Fruit fly (Drosophila melanogaster) whole organism, embryonic: Measurements from ENCODE around the gene CG5846.

Source experiments
- Adf1 ChIP-seq: fragments of 200-800 bp; sonication (Bioruptor generic); IDR thresholded peaks from 2 replicates; pipeline ENCODE4 v1.3.6; 2022; ENCODE audit warnings: missing biosample characterization, missing genetic modification characterization
- Atf-2 ChIP-seq: fragments of 200-800 bp; sonication (Bioruptor generic); optimal IDR thresholded peaks from 2 replicates; lab custom pipeline; 2016; ENCODE audit warnings: missing biosample characterization, missing genetic modification characterization
- CG10543 ChIP-seq: fragments of 200-800 bp; sonication (Bioruptor generic); optimal IDR thresholded peaks from 3 replicates; lab custom pipeline; 2017; ENCODE audit warnings: missing biosample characterization, mild to moderate bottlenecking, missing genetic modification characterization, moderate library complexity
- CG10565 ChIP-seq: fragments of 200-800 bp; sonication (Bioruptor generic); optimal IDR thresholded peaks from 3 replicates; lab custom pipeline; 2016; ENCODE audit warnings: missing biosample characterization, mild to moderate bottlenecking, missing genetic modification characterization
- CG11456 ChIP-seq: fragments of 200-800 bp; sonication (Bioruptor generic); IDR thresholded peaks from 3 replicates; pipeline ENCODE4 v1.3.6; 2022; ENCODE audit warnings: missing biosample characterization, missing genetic modification characterization
- CG11560 ChIP-seq: fragments of 200-800 bp; sonication (Bioruptor generic); IDR thresholded peaks from 3 replicates; pipeline ENCODE4 v1.3.6; 2022; ENCODE audit warnings: missing biosample characterization, missing genetic modification characterization
- CG11695 ChIP-seq: fragments of 200-800 bp; sonication (Bioruptor generic); IDR thresholded peaks from 3 replicates; pipeline ENCODE4 v1.3.6; 2022; ENCODE audit warnings: missing biosample characterization, missing genetic modification characterization
- CG11696 ChIP-seq: fragments of 200-800 bp; sonication (Bioruptor generic); IDR thresholded peaks from 2 replicates; pipeline ENCODE4 v1.3.6; 2022; ENCODE audit warnings: missing biosample characterization, missing genetic modification characterization
- CG12236 ChIP-seq: fragments of 200-800 bp; sonication (Bioruptor generic); optimal IDR thresholded peaks from 2 replicates; lab custom pipeline; 2016; ENCODE audit warnings: missing biosample characterization, missing genetic modification characterization
- CG12299 ChIP-seq: fragments of 200-800 bp; sonication (Bioruptor generic); optimal IDR thresholded peaks from 2 replicates; lab custom pipeline; 2018; ENCODE audit warnings: missing biosample characterization, mild to moderate bottlenecking, missing genetic modification characterization
- CG12659 ChIP-seq: fragments of 200-800 bp; sonication (Bioruptor generic); optimal IDR thresholded peaks from 3 replicates; lab custom pipeline; 2017; ENCODE audit warnings: mild to moderate bottlenecking, missing biosample characterization, missing genetic modification reagents, missing genetic modification characterization
- CG14441 ChIP-seq: fragments of 200-800 bp; sonication (Bioruptor generic); IDR thresholded peaks from 2 replicates; pipeline ENCODE4 v1.3.6; 2022; ENCODE audit warnings: missing biosample characterization, missing genetic modification characterization
- CG14667 ChIP-seq: fragments of 200-800 bp; sonication (Bioruptor generic); IDR thresholded peaks from 2 replicates; pipeline ENCODE4 v1.3.6; 2022; ENCODE audit warnings: missing biosample characterization, missing genetic modification characterization
- CG15011 ChIP-seq: fragments of 200-800 bp; sonication (Bioruptor generic); optimal IDR thresholded peaks from 3 replicates; lab custom pipeline; 2018; ENCODE audit warnings: missing biosample characterization, mild to moderate bottlenecking, missing genetic modification characterization
- CG15479 ChIP-seq: fragments of 200-800 bp; sonication (Bioruptor generic); optimal IDR thresholded peaks from 3 replicates; lab custom pipeline; 2019; ENCODE audit warnings: missing biosample characterization, mild to moderate bottlenecking, missing genetic modification characterization, moderate library complexity
- CG1602 ChIP-seq: fragments of 200-800 bp; sonication (Bioruptor generic); optimal IDR thresholded peaks from 3 replicates; lab custom pipeline; 2016; ENCODE audit warnings: missing biosample characterization, missing genetic modification characterization
- CG17829 ChIP-seq: fragments of 200-800 bp; optimal IDR thresholded peaks from 2 replicates; lab custom pipeline; 2019; ENCODE audit warnings: missing biosample characterization, mild to moderate bottlenecking, missing genetic modification characterization, moderate library complexity
- CG18764 ChIP-seq: fragments of 200-800 bp; sonication (Bioruptor generic); optimal IDR thresholded peaks from 3 replicates; lab custom pipeline; 2016; ENCODE audit warnings: missing biosample characterization, missing genetic modification characterization
- CG31224 ChIP-seq: fragments of 200-800 bp; sonication (Bioruptor generic); IDR thresholded peaks from 2 replicates; pipeline ENCODE4 v1.3.6; 2022; ENCODE audit warnings: missing biosample characterization, missing genetic modification characterization
- CG4360 ChIP-seq: fragments of 200-800 bp; sonication (Bioruptor generic); IDR thresholded peaks from 2 replicates; pipeline ENCODE4 v1.3.6; 2022; ENCODE audit warnings: missing biosample characterization, missing genetic modification characterization
- CG43689 ChIP-seq: fragments of 200-800 bp; sonication (Bioruptor generic); IDR thresholded peaks from 2 replicates; pipeline ENCODE4 v1.3.6; 2022; ENCODE audit warnings: missing biosample characterization, missing genetic modification characterization
- CG6791 ChIP-seq: fragments of 200-800 bp; sonication (Bioruptor generic); IDR thresholded peaks from 3 replicates; pipeline ENCODE4 v1.3.6; 2022; ENCODE audit warnings: missing biosample characterization, missing genetic modification characterization; ENCODE audit not compliant: partially characterized antibody
- CG6854 ChIP-seq: fragments of 200-800 bp; sonication (Bioruptor generic); optimal IDR thresholded peaks from 3 replicates; lab custom pipeline; 2017; ENCODE audit warnings: missing biosample characterization, mild to moderate bottlenecking, missing genetic modification characterization
- CG7745 ChIP-seq: fragments of 200-800 bp; sonication (Bioruptor generic); optimal IDR thresholded peaks from 2 replicates; lab custom pipeline; 2018; ENCODE audit warnings: missing biosample characterization, mild to moderate bottlenecking, missing genetic modification characterization, moderate library complexity
- CG8924 ChIP-seq: fragments of 200-800 bp; optimal IDR thresholded peaks from 3 replicates; lab custom pipeline; 2019; ENCODE audit warnings: missing biosample characterization, mild to moderate bottlenecking, missing genetic modification characterization, moderate library complexity
- Dip3 ChIP-seq: fragments of 200-800 bp; sonication (Bioruptor generic); optimal IDR thresholded peaks from 3 replicates; lab custom pipeline; 2016; ENCODE audit warnings: missing biosample characterization, missing genetic modification characterization
- Dll ChIP-seq: fragments of 200-800 bp; sonication (Bioruptor generic); IDR thresholded peaks from 4 replicates; pipeline ENCODE4 v1.3.6; 2022; ENCODE audit warnings: missing biosample characterization, missing genetic modification characterization; ENCODE audit not compliant: partially characterized antibody
- Gsc ChIP-seq: fragments of 200-800 bp; sonication (Bioruptor generic); IDR thresholded peaks from 2 replicates; pipeline ENCODE4 v1.3.6; 2022; ENCODE audit warnings: missing biosample characterization, missing genetic modification characterization
- Hey ChIP-seq: fragments of 200-800 bp; sonication (Bioruptor generic); optimal IDR thresholded peaks from 3 replicates; lab custom pipeline; 2018; ENCODE audit warnings: missing biosample characterization, mild to moderate bottlenecking, missing genetic modification characterization
- Six4 ChIP-seq: fragments of 200-800 bp; sonication (Bioruptor generic); optimal IDR thresholded peaks from 2 replicates; lab custom pipeline; 2016; ENCODE audit warnings: missing biosample characterization, missing genetic modification characterization
- Sox102F ChIP-seq: fragments of 200-800 bp; sonication (Bioruptor generic); optimal IDR thresholded peaks from 2 replicates; lab custom pipeline; 2018; ENCODE audit warnings: missing biosample characterization, mild to moderate bottlenecking, missing genetic modification characterization, moderate library complexity
- Xrp1 ChIP-seq: fragments of 200-800 bp; sonication (Bioruptor generic); IDR thresholded peaks from 2 replicates; pipeline ENCODE4 v1.3.6; 2022; ENCODE audit warnings: missing biosample characterization, missing genetic modification characterization
- az2 ChIP-seq: fragments of 200-800 bp; sonication (Bioruptor generic); optimal IDR thresholded peaks from 3 replicates; lab custom pipeline; 2016; ENCODE audit warnings: missing biosample characterization, missing genetic modification characterization
- crol ChIP-seq: fragments of 200-800 bp; sonication (Bioruptor generic); IDR thresholded peaks from 2 replicates; pipeline ENCODE4 v1.3.6; 2022; ENCODE audit warnings: missing biosample characterization, missing genetic modification characterization
- crp ChIP-seq, 2 experiments: fragments of 200-800 bp; sonication (Bioruptor generic); optimal IDR thresholded peaks; 2 replicates in 1 of 2; 3 replicates in 1 of 2; lab custom pipeline; 2017; ENCODE audit warnings: missing biosample characterization in 2 of 2, missing genetic modification characterization in 2 of 2, mild to moderate bottlenecking in 1 of 2, moderate library complexity in 1 of 2
- da ChIP-seq: fragments of 200-800 bp; sonication (Bioruptor generic); optimal IDR thresholded peaks from 2 replicates; lab custom pipeline; 2016; ENCODE audit warnings: missing biosample characterization, missing genetic modification characterization
- danr ChIP-seq: fragments of 200-800 bp; sonication (Bioruptor generic); IDR thresholded peaks from 2 replicates; pipeline ENCODE4 v1.3.6; 2022; ENCODE audit warnings: missing biosample characterization, missing genetic modification characterization
- emc ChIP-seq: fragments of 200-800 bp; sonication (Bioruptor generic); optimal IDR thresholded peaks from 2 replicates; lab custom pipeline; 2016; ENCODE audit warnings: missing biosample characterization, missing genetic modification characterization
- gsb-n ChIP-seq: fragments of 200-800 bp; sonication (Bioruptor generic); optimal IDR thresholded peaks from 3 replicates; lab custom pipeline; 2018; ENCODE audit warnings: missing biosample characterization, mild to moderate bottlenecking, missing genetic modification characterization
- gt ChIP-seq: fragments of 200-800 bp; sonication (Bioruptor generic); IDR thresholded peaks from 2 replicates; pipeline ENCODE4 v1.3.6; 2022; ENCODE audit warnings: missing biosample characterization, missing genetic modification characterization
- jumu ChIP-seq: fragments of 200-800 bp; sonication (Bioruptor generic); optimal IDR thresholded peaks from 3 replicates; lab custom pipeline; 2016; ENCODE audit warnings: missing biosample characterization, missing genetic modification characterization
- klu ChIP-seq: fragments of 200-800 bp; sonication (Bioruptor generic); IDR thresholded peaks from 2 replicates; pipeline ENCODE4 v1.3.6; 2022; ENCODE audit warnings: missing biosample characterization, missing genetic modification characterization
- knrl ChIP-seq: fragments of 200-800 bp; sonication (Bioruptor generic); IDR thresholded peaks from 3 replicates; pipeline ENCODE4 v1.3.6; 2022; ENCODE audit warnings: missing biosample characterization, missing genetic modification characterization; ENCODE audit not compliant: partially characterized antibody
- lola ChIP-seq, 3 experiments: fragments of >200 bp in 2 of 3; fragments of 200-800 bp in 1 of 3; sonication (Bioruptor generic) in 1 of 3; optimal IDR thresholded peaks; 2 replicates each; lab custom pipeline; 2017 to 2019; ENCODE audit warnings: missing biosample characterization in 3 of 3, missing genetic modification characterization in 3 of 3, mild to moderate bottlenecking in 1 of 3, moderate library complexity in 1 of 3
- nerfin-2 ChIP-seq: fragments of 200-800 bp; sonication (Bioruptor generic); IDR thresholded peaks from 2 replicates; pipeline ENCODE4 v1.3.6; 2022; ENCODE audit warnings: missing biosample characterization, missing genetic modification characterization; ENCODE audit not compliant: partially characterized antibody
- prd ChIP-seq, 3 experiments: fragments of >200 bp in 2 of 3; fragments of 200-800 bp in 1 of 3; sonication (Bioruptor generic) in 1 of 3; optimal IDR thresholded peaks in 2 of 3; IDR thresholded peaks in 1 of 3; 2 replicates in 2 of 3; 3 replicates in 1 of 3; pipeline versions ENCODE4 v1.3.6 to Lab custom; 2017 to 2022; ENCODE audit warnings: missing biosample characterization in 1 of 3, missing genetic modification characterization in 1 of 3
- rib ChIP-seq: fragments of 200-800 bp; sonication (Bioruptor generic); IDR thresholded peaks from 2 replicates; pipeline ENCODE4 v1.3.6; 2022; ENCODE audit warnings: missing biosample characterization, missing genetic modification characterization
- sens-2 ChIP-seq: fragments of 200-800 bp; sonication (Bioruptor generic); IDR thresholded peaks from 2 replicates; pipeline ENCODE4 v1.3.6; 2022; ENCODE audit warnings: missing biosample characterization, missing genetic modification characterization
- slbo ChIP-seq: fragments of 200-800 bp; sonication (Bioruptor generic); IDR thresholded peaks from 2 replicates; pipeline ENCODE4 v1.3.6; 2022; ENCODE audit warnings: missing biosample characterization, missing genetic modification characterization
- yki ChIP-seq: fragments of >200 bp; optimal IDR thresholded peaks from 3 replicates; lab custom pipeline; 2018
- zen2 ChIP-seq: fragments of 200-800 bp; sonication (Bioruptor generic); IDR thresholded peaks from 3 replicates; pipeline ENCODE4 v1.3.6; 2022; ENCODE audit warnings: missing biosample characterization, missing genetic modification characterization; ENCODE audit not compliant: partially characterized antibody

Gene CG5846

DNA sequence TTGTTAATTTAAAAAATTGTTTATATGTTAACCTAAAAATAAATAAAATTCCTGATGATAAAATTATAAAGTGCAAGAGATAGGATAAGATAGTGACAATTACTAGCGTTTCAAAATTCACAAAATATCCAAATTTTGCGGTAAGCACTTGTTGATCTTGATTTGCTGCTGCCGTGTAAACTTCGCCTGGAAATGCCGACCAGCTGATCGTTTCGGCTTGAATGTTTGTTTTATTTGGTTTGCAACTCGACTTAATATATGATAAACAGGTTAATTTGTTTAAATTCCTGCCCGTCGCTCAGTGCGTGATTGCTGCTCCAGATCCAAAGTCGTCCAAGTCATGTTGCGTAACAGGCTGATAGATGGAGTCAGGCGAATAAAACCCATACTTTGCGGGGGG, 35.6 kb downstream of the CG5846 start, which contains the start of gene CG4592 (continued):
- TF ChIP-seq az2 (GFP tag; lab: Kevin White, UChicago) (peak; percentile 30), CG10543 (GFP tag; lab: Kevin White, UChicago) (no peak), sens-2 (GFP tag; lab: Robert Waterston, UW) (no peak), CG4360 (GFP tag; lab: Robert Waterston, UW) (no peak), danr (GFP tag; lab: Robert Waterston, UW) (peak; percentile 11; the same call in 1 of the 2 replicates), CG12299 (tag; lab: Kevin White, UChicago) (peak; percentile 19), zen2 (GFP tag; lab: Robert Waterston, UW) (no peak), CG18764 (GFP tag; lab: Kevin White, UChicago) (no peak), Dip3 (peak; percentile 18), nerfin-2 (GFP tag; lab: Robert Waterston, UW) (no peak), Hey (no peak), CG6854 (GFP tag; lab: Kevin White, UChicago) (peak; percentile 46), jumu (GFP tag; lab: Kevin White, UChicago) (peak; percentile 30), CG1602 (GFP tag; lab: Kevin White, UChicago) (peak; percentile 8), emc (no peak), CG11696 (GFP tag; lab: Robert Waterston, UW) (peak; percentile 49; the same call in 1 of the 2 replicates), yki (lab: Kevin White, UChicago) (no peak), klu (GFP tag; lab: Robert Waterston, UW) (no peak), crp (GFP tag; optimal IDR thresholded peaks at IDR 0.05; lab: Kevin White, UChicago) (peak; percentile 69 to 92), gt (GFP tag; lab: Robert Waterston, UW) (no peak), prd (optimal IDR thresholded peaks at IDR 0.05; lab: Kevin White, UChicago) (no peak), prd (GFP tag; IDR thresholded peaks at IDR 0.05; lab: Robert Waterston, UW) (peak; percentile 53; the same call in 2 of the 3 replicates), Adf1 (GFP tag; lab: Robert Waterston, UW) (peak; percentile 18; the same call in 1 of the 2 replicates), lola (GFP tag; optimal IDR thresholded peaks at IDR 0.05; lab: Kevin White, UChicago) (no peak), Dll (GFP tag; lab: Robert Waterston, UW) (no peak), CG6791 (GFP tag; lab: Robert Waterston, UW) (no peak), CG7745 (tag; lab: Kevin White, UChicago) (no peak), CG15479 (GFP tag; lab: Kevin White, UChicago) (no peak), Six4 (GFP tag; lab: Kevin White, UChicago) (no peak), CG11456 (GFP tag; lab: Robert Waterston, UW) (peak; percentile 73; the same call in 2 of the 3 replicates), gsb-n (tag; lab: Kevin White, UChicago) (no peak), CG43689 (GFP tag; lab: Robert Waterston, UW) (no peak), rib (GFP tag; lab: Robert Waterston, UW) (no peak), Atf-2 (no peak), CG17829 (tag; lab: Kevin White, UChicago) (peak; percentile 65), CG8924 (tag; lab: Kevin White, UChicago) (peak; percentile 75), CG11560 (tag; lab: Robert Waterston, UW) (no peak), Sox102F (GFP tag; lab: Kevin White, UChicago) (peak; percentile 61), da (no peak), CG14441 (peak; percentile 53; the same call in 1 of the 2 replicates), CG12659 (peak; percentile 63), knrl (GFP tag; lab: Robert Waterston, UW) (no peak), crol (no peak), CG12236 (GFP tag; lab: Kevin White, UChicago) (no peak), CG31224 (GFP tag; lab: Robert Waterston, UW) (peak; percentile 29; the same call in 1 of the 2 replicates), Gsc (GFP tag; lab: Robert Waterston, UW) (no peak), CG15011 (peak; percentile 3), slbo (GFP tag; lab: Robert Waterston, UW) (peak; percentile 62), Xrp1 (GFP tag; lab: Robert Waterston, UW) (peak; percentile 69), CG11695 (GFP tag; lab: Robert Waterston, UW) (peak; percentile 39; the same call in 1 of the 3 replicates), CG10565 (GFP tag; lab: Kevin White, UChicago) (no peak), CG14667 (GFP tag; lab: Robert Waterston, UW) (no peak)
